Worm (Caenorhabditis elegans): ENCODE measurements around the gene F47B10.5.

ce11 chrX:10862582-10862981 lies 27.8 kb downstream of the F47B10.5 start:
- TF ChIP-seq tab-1 (GFP tag; IDR thresholded peaks at IDR 0.05) (no peak), ztf-23 (GFP tag; IDR thresholded peaks at IDR 0.05) (no peak), ztf-29 (GFP tag; IDR thresholded peaks at IDR 0.05) (no peak), ref-1 (GFP tag; conservative IDR thresholded peaks at IDR 0.05) (no peak), flt-1 (GFP tag; IDR thresholded peaks at IDR 0.05) (no peak), klf-2 (GFP tag; conservative IDR thresholded peaks at IDR 0.05) (no peak), cog-1 (tag; optimal IDR thresholded peaks at IDR 0.05) (no peak), T22C8.4 (GFP tag; IDR thresholded peaks at IDR 0.05) (no peak)
